Fruit fly (Drosophila melanogaster) whole organism, embryonic: Measurements from ENCODE around the gene CG9166.
A peak's percentile ranks its signal among the peaks of the same experiment; 100 is the strongest.

Source experiments
- Adf1 ChIP-seq: fragments of 200-800 bp; sonication (Bioruptor generic); IDR thresholded peaks from 2 replicates; pipeline ENCODE4 v1.3.6; 2022; ENCODE audit warnings: missing biosample characterization, missing genetic modification characterization
- Atf3 ChIP-seq: fragments of 200-800 bp; sonication (Bioruptor generic); optimal IDR thresholded peaks from 3 replicates; lab custom pipeline; 2016; ENCODE audit warnings: missing biosample characterization, missing genetic modification characterization
- CG10209 ChIP-seq: fragments of 200-800 bp; sonication (Bioruptor generic); optimal IDR thresholded peaks from 3 replicates; lab custom pipeline; 2017; ENCODE audit warnings: missing biosample characterization, mild to moderate bottlenecking, missing genetic modification characterization, missing genetic modification reagents
- CG1024 ChIP-seq: fragments of 200-800 bp; sonication (Bioruptor generic); IDR thresholded peaks from 2 replicates; pipeline ENCODE4 v1.3.6; 2022; ENCODE audit warnings: missing biosample characterization, missing genetic modification characterization
- CG10543 ChIP-seq: fragments of 200-800 bp; sonication (Bioruptor generic); optimal IDR thresholded peaks from 3 replicates; lab custom pipeline; 2017; ENCODE audit warnings: missing biosample characterization, mild to moderate bottlenecking, missing genetic modification characterization, moderate library complexity
- CG11085 ChIP-seq: fragments of 200-800 bp; sonication (Bioruptor generic); IDR thresholded peaks from 2 replicates; pipeline ENCODE4 v1.3.6; 2022; ENCODE audit warnings: missing biosample characterization, missing genetic modification characterization
- CG12236 ChIP-seq: fragments of 200-800 bp; sonication (Bioruptor generic); optimal IDR thresholded peaks from 2 replicates; lab custom pipeline; 2016; ENCODE audit warnings: missing biosample characterization, missing genetic modification characterization
- CG12769 ChIP-seq: fragments of 200-800 bp; sonication (Bioruptor generic); optimal IDR thresholded peaks from 2 replicates; lab custom pipeline; 2019; ENCODE audit warnings: missing biosample characterization, mild to moderate bottlenecking, missing genetic modification characterization, moderate library complexity
- CG12942 ChIP-seq: fragments of 200-800 bp; sonication (Bioruptor generic); optimal IDR thresholded peaks from 3 replicates; lab custom pipeline; 2016; ENCODE audit warnings: missing biosample characterization, missing genetic modification characterization
- CG13296 ChIP-seq: fragments of 200-800 bp; sonication (Bioruptor generic); optimal IDR thresholded peaks from 3 replicates; lab custom pipeline; 2018; ENCODE audit warnings: missing biosample characterization, mild to moderate bottlenecking, missing genetic modification characterization
- CG13775 ChIP-seq: fragments of 200-800 bp; sonication (Bioruptor generic); optimal IDR thresholded peaks from 3 replicates; lab custom pipeline; 2017; ENCODE audit warnings: missing biosample characterization, mild to moderate bottlenecking, missing genetic modification characterization
- CG14860 ChIP-seq: fragments of 200-800 bp; sonication (Bioruptor generic); IDR thresholded peaks from 3 replicates; pipeline ENCODE4 v1.3.6; 2022; ENCODE audit warnings: missing biosample characterization, missing genetic modification characterization; ENCODE audit not compliant: partially characterized antibody
- CG1603 ChIP-seq: fragments of 200-800 bp; sonication (Bioruptor generic); optimal IDR thresholded peaks from 2 replicates; lab custom pipeline; 2019; ENCODE audit warnings: missing biosample characterization, mild to moderate bottlenecking, missing genetic modification characterization, moderate library complexity
- CG16813 ChIP-seq: fragments of 200-800 bp; sonication (Bioruptor generic); IDR thresholded peaks from 3 replicates; pipeline ENCODE4 v1.3.6; 2022; ENCODE audit warnings: missing biosample characterization, missing genetic modification characterization; ENCODE audit not compliant: partially characterized antibody
- CG17802 ChIP-seq: fragments of 200-800 bp; sonication (Bioruptor generic); optimal IDR thresholded peaks from 2 replicates; lab custom pipeline; 2018; ENCODE audit warnings: missing biosample characterization, mild to moderate bottlenecking, missing genetic modification characterization, moderate library complexity
- CG1832 ChIP-seq: fragments of 200-800 bp; sonication (Bioruptor generic); optimal IDR thresholded peaks from 2 replicates; lab custom pipeline; 2017; ENCODE audit warnings: missing biosample characterization, mild to moderate bottlenecking, missing genetic modification characterization, inconsistent platforms
- CG2120 ChIP-seq: fragments of 200-800 bp; sonication (Bioruptor generic); optimal IDR thresholded peaks from 3 replicates; lab custom pipeline; 2016; ENCODE audit warnings: missing biosample characterization, missing genetic modification characterization
- CG30431 ChIP-seq: fragments of 200-800 bp; sonication (Bioruptor generic); optimal IDR thresholded peaks from 2 replicates; lab custom pipeline; 2017; ENCODE audit warnings: missing biosample characterization, missing genetic modification characterization
- CG34376 ChIP-seq: fragments of 200-800 bp; sonication (Bioruptor generic); optimal IDR thresholded peaks from 2 replicates; lab custom pipeline; 2018; ENCODE audit warnings: missing biosample characterization, mild to moderate bottlenecking, missing genetic modification characterization
- CG34422 ChIP-seq: fragments of 200-800 bp; sonication (Bioruptor generic); IDR thresholded peaks from 3 replicates; pipeline ENCODE4 v1.3.6; 2022; ENCODE audit warnings: missing biosample characterization, missing genetic modification characterization
- CG3726 ChIP-seq: fragments of 200-800 bp; sonication (Bioruptor generic); IDR thresholded peaks from 3 replicates; pipeline ENCODE4, ENCODE4 v1.3.6; 2022; ENCODE audit warnings: missing biosample characterization, missing genetic modification characterization
- CG4328 ChIP-seq: fragments of 200-800 bp; sonication (Bioruptor generic); optimal IDR thresholded peaks from 3 replicates; lab custom pipeline; 2017; ENCODE audit warnings: missing biosample characterization, missing genetic modification reagents, missing genetic modification characterization
- CG6254 ChIP-seq: fragments of 200-800 bp; sonication (Bioruptor generic); optimal IDR thresholded peaks from 3 replicates; lab custom pipeline; 2017; ENCODE audit warnings: mild to moderate bottlenecking, missing biosample characterization, missing genetic modification reagents, missing genetic modification characterization
- CG7556 ChIP-seq: fragments of 200-800 bp; sonication (Bioruptor generic); optimal IDR thresholded peaks from 2 replicates; lab custom pipeline; 2017; ENCODE audit warnings: missing biosample characterization, mild to moderate bottlenecking, missing genetic modification characterization
- CG8281 ChIP-seq: fragments of 200-800 bp; sonication (Bioruptor generic); optimal IDR thresholded peaks from 2 replicates; lab custom pipeline; 2018; ENCODE audit warnings: missing biosample characterization, mild to moderate bottlenecking, missing genetic modification characterization, moderate library complexity
- CG8924 ChIP-seq: fragments of 200-800 bp; optimal IDR thresholded peaks from 3 replicates; lab custom pipeline; 2019; ENCODE audit warnings: missing biosample characterization, mild to moderate bottlenecking, missing genetic modification characterization, moderate library complexity
- CHES-1-like ChIP-seq: fragments of 200-800 bp; sonication (Bioruptor generic); optimal IDR thresholded peaks from 2 replicates; lab custom pipeline; 2016; ENCODE audit warnings: missing biosample characterization, missing genetic modification characterization
- CoRest ChIP-seq: fragments of 200-800 bp; sonication (Bioruptor generic); optimal IDR thresholded peaks from 3 replicates; lab custom pipeline; 2018; ENCODE audit warnings: missing biosample characterization, mild to moderate bottlenecking, missing genetic modification characterization, moderate library complexity
- Dp ChIP-seq: fragments of 200-800 bp; sonication (Bioruptor generic); optimal IDR thresholded peaks from 2 replicates; lab custom pipeline; 2018; ENCODE audit warnings: missing biosample characterization, mild to moderate bottlenecking, missing genetic modification characterization, moderate library complexity
- Fer2 ChIP-seq: fragments of 200-800 bp; sonication (Bioruptor generic); optimal IDR thresholded peaks from 2 replicates; lab custom pipeline; 2018; ENCODE audit warnings: missing biosample characterization, mild to moderate bottlenecking, missing genetic modification characterization, moderate library complexity
- HLH4C ChIP-seq: fragments of 200-800 bp; sonication (Bioruptor generic); IDR thresholded peaks from 3 replicates; pipeline ENCODE4 v1.3.6; 2022; ENCODE audit warnings: missing biosample characterization, missing genetic modification characterization; ENCODE audit not compliant: partially characterized antibody
- HmgZ ChIP-seq: fragments of 200-800 bp; sonication (Bioruptor generic); optimal IDR thresholded peaks from 2 replicates; lab custom pipeline; 2018; ENCODE audit warnings: missing biosample characterization, mild to moderate bottlenecking, missing genetic modification characterization
- Max ChIP-seq: fragments of 200-800 bp; sonication (Bioruptor generic); optimal IDR thresholded peaks from 2 replicates; lab custom pipeline; 2016; ENCODE audit warnings: missing biosample characterization, mild to moderate bottlenecking, missing genetic modification characterization
- Med ChIP-seq: fragments of 200-800 bp; sonication (Bioruptor generic); peaks from one replicate; lab custom pipeline; 2016; ENCODE audit warnings: missing biosample characterization, missing genetic modification characterization, mild to moderate bottlenecking, inconsistent platforms, moderate library complexity
- Ravus ChIP-seq: fragments of 200-800 bp; sonication (Bioruptor generic); IDR thresholded peaks from 2 replicates; pipeline ENCODE4 v1.3.6; 2022; ENCODE audit warnings: missing biosample characterization, missing genetic modification characterization
- Ssrp ChIP-seq: fragments of 200-800 bp; sonication (Bioruptor generic); optimal IDR thresholded peaks from 2 replicates; lab custom pipeline; 2018; ENCODE audit warnings: missing biosample characterization, mild to moderate bottlenecking, missing genetic modification characterization, moderate library complexity
- YL-1 ChIP-seq: fragments of 200-800 bp; sonication (Bioruptor generic); optimal IDR thresholded peaks from 3 replicates; lab custom pipeline; 2017; ENCODE audit warnings: missing biosample characterization, mild to moderate bottlenecking, missing genetic modification characterization
- crp ChIP-seq, 2 experiments: fragments of 200-800 bp; sonication (Bioruptor generic); optimal IDR thresholded peaks; 2 replicates in 1 of 2; 3 replicates in 1 of 2; lab custom pipeline; 2017; ENCODE audit warnings: missing biosample characterization in 2 of 2, missing genetic modification characterization in 2 of 2, mild to moderate bottlenecking in 1 of 2, moderate library complexity in 1 of 2
- dan ChIP-seq: fragments of 200-800 bp; sonication (Bioruptor generic); IDR thresholded peaks from 2 replicates; pipeline ENCODE4 v1.3.6; 2022; ENCODE audit warnings: missing biosample characterization, missing genetic modification characterization
- danr ChIP-seq: fragments of 200-800 bp; sonication (Bioruptor generic); IDR thresholded peaks from 2 replicates; pipeline ENCODE4 v1.3.6; 2022; ENCODE audit warnings: missing biosample characterization, missing genetic modification characterization
- dm ChIP-seq: fragments of 200-800 bp; sonication (Bioruptor generic); optimal IDR thresholded peaks from 3 replicates; lab custom pipeline; 2016; ENCODE audit warnings: missing biosample characterization, missing genetic modification characterization
- dmrt11E ChIP-seq: fragments of 200-800 bp; sonication (Bioruptor generic); optimal IDR thresholded peaks from 3 replicates; lab custom pipeline; 2018; ENCODE audit warnings: missing biosample characterization, mild to moderate bottlenecking, missing genetic modification characterization, moderate library complexity
- gro ChIP-seq: fragments of 200-800 bp; sonication (Bioruptor generic); optimal IDR thresholded peaks from 2 replicates; lab custom pipeline; 2016; ENCODE audit warnings: missing biosample characterization, missing genetic modification characterization
- lilli ChIP-seq: fragments of 200-800 bp; sonication (Bioruptor generic); optimal IDR thresholded peaks from 3 replicates; lab custom pipeline; 2016; ENCODE audit warnings: missing biosample characterization, missing genetic modification characterization
- prd ChIP-seq, 3 experiments: fragments of >200 bp in 2 of 3; fragments of 200-800 bp in 1 of 3; sonication (Bioruptor generic) in 1 of 3; optimal IDR thresholded peaks in 2 of 3; IDR thresholded peaks in 1 of 3; 2 replicates in 2 of 3; 3 replicates in 1 of 3; pipeline versions ENCODE4 v1.3.6 to Lab custom; 2017 to 2022; ENCODE audit warnings: missing biosample characterization in 1 of 3, missing genetic modification characterization in 1 of 3
- sna ChIP-seq: fragments of 200-800 bp; sonication (Bioruptor generic); IDR thresholded peaks from 2 replicates; pipeline ENCODE4 v1.3.6; 2022; ENCODE audit warnings: missing biosample characterization, missing genetic modification characterization; ENCODE audit not compliant: partially characterized antibody
- sug ChIP-seq: fragments of 200-800 bp; optimal IDR thresholded peaks from 2 replicates; lab custom pipeline; 2019; ENCODE audit warnings: missing biosample characterization, mild to moderate bottlenecking, missing genetic modification characterization, moderate library complexity
- tll ChIP-seq, 2 experiments: fragments of 200-800 bp in 1 of 2; fragments of >200 bp in 1 of 2; sonication (Bioruptor generic) in 1 of 2; optimal IDR thresholded peaks; 2 replicates each; lab custom pipeline; 2017 to 2019; ENCODE audit warnings: missing biosample characterization in 2 of 2, missing genetic modification characterization in 2 of 2, mild to moderate bottlenecking in 1 of 2, moderate library complexity in 1 of 2
- yki ChIP-seq: fragments of >200 bp; optimal IDR thresholded peaks from 3 replicates; lab custom pipeline; 2018

Gene CG9166

DNA sequence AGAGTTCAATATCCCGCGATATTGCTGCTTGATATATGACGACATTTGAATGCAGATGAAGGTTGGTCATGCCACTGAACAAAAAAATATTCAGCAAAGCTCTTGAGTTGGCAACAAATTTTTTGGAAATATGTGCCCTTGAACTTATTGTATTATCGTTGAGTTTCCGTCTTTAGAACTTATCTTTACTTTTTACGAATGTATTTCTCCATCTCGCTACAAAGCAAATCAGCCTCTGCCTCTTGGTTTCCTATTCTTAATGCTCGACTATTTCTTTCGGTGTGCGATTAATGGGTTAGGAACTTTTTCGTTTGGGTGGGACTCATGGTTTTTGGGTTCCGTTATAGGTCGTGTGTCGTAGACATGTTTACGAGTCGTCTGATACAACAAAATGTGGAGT is 27.8 kb upstream of the CG9166 start (continued):
- no peak for TF ChIP-seq CG16813 (GFP tag; lab: Robert Waterston, UW)
- no peak for TF ChIP-seq gro (GFP tag; lab: Kevin White, UChicago)
- peak; percentile 65 for TF ChIP-seq CG1603
- no peak for TF ChIP-seq Ravus
- TF ChIP-seq dm (GFP tag; lab: Kevin White, UChicago), result peak; percentile 41
- TF ChIP-seq sug, result no peak
- no peak for TF ChIP-seq Dp (GFP tag; lab: Kevin White, UChicago)
- TF ChIP-seq dmrt11E (tag; lab: Kevin White, UChicago), result peak; percentile 88
- TF ChIP-seq CG30431 (GFP tag; lab: Kevin White, UChicago), result peak; percentile 68
- TF ChIP-seq Fer2 (tag; lab: Kevin White, UChicago), result no peak
- TF ChIP-seq lilli (GFP tag; lab: Kevin White, UChicago), result peak; percentile 68
- peak; percentile 23; the same call in 1 of the 3 replicates for TF ChIP-seq CG34422 (GFP tag; lab: Robert Waterston, UW)
- peak; percentile 69 for TF ChIP-seq CG6254 (GFP tag; lab: Kevin White, UChicago)
- peak; percentile 73 for TF ChIP-seq CG10209 (GFP tag; lab: Kevin White, UChicago)
- peak; percentile 78 for TF ChIP-seq CoRest (tag; lab: Kevin White, UChicago)
- TF ChIP-seq CG13775 (GFP tag; lab: Kevin White, UChicago), result peak; percentile 53
- TF ChIP-seq CHES-1-like, result peak; percentile 63
- peak; percentile 45 for TF ChIP-seq CG2120 (GFP tag; lab: Kevin White, UChicago)
- TF ChIP-seq Max (GFP tag; lab: Kevin White, UChicago), result peak; percentile 2
- peak; percentile 42; the same call in 1 of the 2 replicates for TF ChIP-seq danr (GFP tag; lab: Robert Waterston, UW)
- no peak for TF ChIP-seq CG12769
- peak; percentile 57 for TF ChIP-seq CG7556 (GFP tag; lab: Kevin White, UChicago)
- TF ChIP-seq CG14860 (GFP tag; lab: Robert Waterston, UW), result no peak
- no peak for TF ChIP-seq CG34376 (GFP tag; lab: Kevin White, UChicago)
- peak; percentile 83 for TF ChIP-seq Ssrp (tag; lab: Kevin White, UChicago)
- peak; percentile 10 for TF ChIP-seq CG4328 (GFP tag; lab: Kevin White, UChicago)
- TF ChIP-seq prd (optimal IDR thresholded peaks at IDR 0.05; lab: Kevin White, UChicago), result no peak
- TF ChIP-seq prd (GFP tag; IDR thresholded peaks at IDR 0.05; lab: Robert Waterston, UW), result peak; percentile 63; the same call in 2 of the 3 replicates
- TF ChIP-seq crp (GFP tag; optimal IDR thresholded peaks at IDR 0.05; lab: Kevin White, UChicago), result no peak
- peak; percentile 67 for TF ChIP-seq CG12236 (GFP tag; lab: Kevin White, UChicago)
- TF ChIP-seq CG12942 (GFP tag; lab: Kevin White, UChicago), result peak; percentile 6
- peak; percentile 33 for TF ChIP-seq HmgZ (tag; lab: Kevin White, UChicago)
- no peak for TF ChIP-seq CG1832
- TF ChIP-seq CG13296 (GFP tag; lab: Kevin White, UChicago), result peak; percentile 16
- peak; percentile 77 for TF ChIP-seq Atf3 (GFP tag; lab: Kevin White, UChicago)
- no peak for TF ChIP-seq YL-1
- TF ChIP-seq Adf1 (GFP tag; lab: Robert Waterston, UW), result no peak
- TF ChIP-seq yki (lab: Kevin White, UChicago), result no peak
- TF ChIP-seq CG3726 (GFP tag; lab: Robert Waterston, UW), result no peak
- TF ChIP-seq HLH4C (GFP tag; lab: Robert Waterston, UW), result no peak
- TF ChIP-seq CG11085 (GFP tag; lab: Robert Waterston, UW), result no peak
- TF ChIP-seq CG8281 (tag; lab: Kevin White, UChicago), result peak; percentile 20
- no peak for TF ChIP-seq tll (GFP tag; optimal IDR thresholded peaks at IDR 0.05; lab: Kevin White, UChicago)
- TF ChIP-seq dan, result peak; percentile 10; the same call in 1 of the 2 replicates
- TF ChIP-seq Med (GFP tag; lab: Kevin White, UChicago), result peak; percentile 81
- peak; percentile 78 for TF ChIP-seq CG8924 (tag; lab: Kevin White, UChicago)
- TF ChIP-seq sna, result no peak
- TF ChIP-seq CG10543 (GFP tag; lab: Kevin White, UChicago), result no peak
- TF ChIP-seq CG17802 (tag; lab: Kevin White, UChicago), result peak; percentile 56
- TF ChIP-seq CG1024 (GFP tag; lab: Robert Waterston, UW), result 0 out of 2 replicates have a peak, but pooled peaks have one; percentile 12
